Worm (Caenorhabditis elegans): Measurements from ENCODE around the gene F42G4.7.

- TF ChIP-seq lin-39 (tag; optimal IDR thresholded peaks at IDR 0.05) (no peak), lir-3 (tag; optimal IDR thresholded peaks at IDR 0.05) (no peak), jun-1 (tag; optimal IDR thresholded peaks at IDR 0.05) (no peak)
These were observed 6.4 kb upstream of the F42G4.7 start for ce11 chrII:13053443-13053842.
